Fruit fly (Drosophila melanogaster): ENCODE data around the gene CG2111.

dm6 chrX:10628874-10629273, 28.6 kb upstream of the CG2111 start:
- TF ChIP-seq CG8478 (optimal IDR thresholded peaks at IDR 0.05) (no peak), CTCF (optimal IDR thresholded peaks at IDR 0.05) (no peak)

All from S2 (cell line).